Fruit fly (Drosophila melanogaster): Measurements from ENCODE around the gene Sec15.

DNA sequence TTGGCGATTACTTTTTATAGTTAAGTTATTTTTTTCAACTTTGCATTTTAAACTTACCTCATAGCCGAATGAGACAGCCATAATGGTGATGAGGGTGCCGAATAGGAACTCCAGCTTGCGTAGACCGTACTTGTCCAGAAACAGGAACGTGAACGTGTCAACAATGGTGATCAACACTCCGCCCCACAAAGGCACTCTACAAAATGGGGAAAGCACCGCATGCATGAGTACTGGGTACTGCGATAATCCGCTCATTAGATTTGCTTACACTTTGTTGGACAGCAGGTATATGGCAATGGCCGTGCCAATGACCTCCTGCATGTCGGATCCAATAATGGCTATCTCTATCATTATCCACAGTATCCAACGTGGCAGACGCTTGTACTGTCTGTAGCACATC lies 50.3 kb downstream of the Sec15 start:
- TF ChIP-seq CG8478 (optimal IDR thresholded peaks at IDR 0.05), result no peak
- no peak for TF ChIP-seq CTCF (optimal IDR thresholded peaks at IDR 0.05)
